Worm (Caenorhabditis elegans): ENCODE data around the gene tag-322.

DNA sequence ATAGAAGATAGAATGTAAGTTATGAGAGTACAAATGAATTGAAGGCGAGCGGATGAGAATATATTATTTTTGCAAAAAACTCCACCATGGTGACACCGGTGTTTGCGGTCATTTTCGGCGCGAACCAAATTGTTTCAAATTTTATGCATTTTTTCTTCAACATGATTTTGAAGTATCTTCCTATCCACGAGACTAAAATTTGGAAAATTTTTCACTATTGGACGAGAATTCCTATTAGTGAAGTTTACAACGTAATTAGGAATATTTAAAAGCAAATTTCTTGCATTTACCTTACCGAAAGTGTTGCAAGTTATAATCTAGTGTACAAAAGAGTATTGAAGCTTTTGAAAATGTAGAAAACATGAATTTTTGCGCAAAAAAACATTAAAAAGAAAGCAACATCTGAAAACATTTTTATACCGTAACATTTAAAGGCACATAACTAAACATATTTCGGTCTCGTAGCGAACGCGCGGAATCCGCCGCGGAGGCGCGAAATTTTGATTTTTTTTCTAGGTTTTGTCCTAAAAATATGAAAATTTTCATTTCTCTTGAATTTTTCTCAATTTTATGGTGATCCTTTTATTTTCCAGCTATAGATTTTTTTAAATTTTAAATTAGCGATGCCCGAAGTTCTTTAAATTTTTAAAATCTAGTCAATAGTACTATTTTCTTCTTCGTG is 11.2 kb upstream of the tag-322 start, which contains the start of gene sgo-1:
- TF ChIP-seq lin-11 (tag; optimal IDR thresholded peaks at IDR 0.05) (no peak), ceh-34 (tag; optimal IDR thresholded peaks at IDR 0.05) (no peak), ahr-1 (tag; optimal IDR thresholded peaks at IDR 0.05) (no peak), rnt-1 (tag; optimal IDR thresholded peaks at IDR 0.05) (no peak), fax-1 (tag; optimal IDR thresholded peaks at IDR 0.05) (no peak), ama-1 (optimal IDR thresholded peaks at IDR 0.05) (no peak), sox-4 (tag; optimal IDR thresholded peaks at IDR 0.05) (no peak), ceh-9 (tag; optimal IDR thresholded peaks at IDR 0.05) (no peak), lim-6 (tag; optimal IDR thresholded peaks at IDR 0.05) (no peak)

Measured in whole organism, late embryonic.